Fruit fly (Drosophila melanogaster) ovary, adult (tissue): ENCODE results near the gene CG4935.

ENCODE experiments used
- CG17801 ChIP-seq: fragments of 200-800 bp; optimal IDR thresholded peaks from 2 replicates; lab custom pipeline; 2019; ENCODE audit warnings: missing biosample characterization, mild to moderate bottlenecking, missing genetic modification characterization, moderate library complexity; ENCODE audit not compliant: partially characterized antibody

The CG4935 gene

DNA sequence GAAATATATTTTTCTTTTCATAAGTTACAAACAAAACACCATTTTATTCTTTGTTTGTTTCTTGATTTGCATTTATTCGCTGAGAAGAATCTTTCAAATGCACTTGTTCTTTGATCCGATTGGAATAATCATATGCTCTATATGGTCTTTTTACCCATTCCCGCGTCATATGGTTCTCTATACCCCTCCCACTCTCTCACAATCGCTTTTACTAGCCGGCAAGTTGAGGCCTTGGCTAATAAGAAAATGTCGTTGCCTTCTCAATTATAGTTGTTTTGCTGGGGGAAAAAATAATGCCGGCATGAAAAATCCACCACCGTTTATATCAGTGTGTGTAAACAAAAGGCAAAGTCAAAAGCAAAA is 6.9 kb downstream of the CG4935 start:
- no peak for TF ChIP-seq CG17801 (GFP tag; lab: Kevin White, UChicago)

DNA sequence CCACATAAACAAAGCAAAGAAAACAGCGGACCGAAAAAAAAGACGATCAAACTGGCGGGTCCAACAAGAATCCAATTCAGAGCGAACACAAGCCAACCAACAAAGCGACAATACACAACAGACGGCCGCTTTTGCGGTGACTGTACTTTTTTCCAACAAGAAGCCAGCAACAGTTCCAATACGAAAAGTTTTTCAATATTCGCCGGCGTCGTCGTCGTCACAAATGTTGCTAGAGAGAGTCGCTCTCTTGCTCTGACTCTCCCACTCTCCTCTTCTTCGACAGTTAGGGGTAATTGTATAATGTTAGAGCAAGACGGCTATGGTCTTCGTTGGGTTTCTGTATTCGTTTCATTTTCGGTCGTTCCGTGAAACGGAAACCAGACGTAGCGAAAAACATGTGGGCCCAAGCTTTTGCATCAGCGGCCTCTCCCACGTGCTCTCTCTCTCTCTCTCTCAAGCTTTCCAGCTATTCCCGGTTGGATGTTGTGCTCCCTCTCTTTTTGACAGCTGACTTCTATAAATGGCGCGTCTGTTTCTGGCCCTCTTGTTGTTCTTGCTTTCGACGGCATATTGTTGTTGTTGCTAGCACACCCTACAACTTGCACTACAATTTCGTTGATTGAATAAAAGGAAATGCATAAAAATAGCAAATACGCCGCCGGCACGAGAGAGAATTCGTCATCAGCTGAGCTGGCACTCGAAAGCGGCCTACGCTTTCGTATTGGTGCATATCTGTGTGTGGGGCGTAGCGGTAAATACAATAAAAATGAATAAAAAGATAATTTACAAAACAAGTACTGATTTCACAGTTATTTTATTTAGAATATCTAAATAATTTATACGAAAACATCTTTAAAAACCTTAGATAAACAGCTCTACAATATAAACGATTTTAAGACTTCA is 7.5 kb downstream of the CG4935 start:
- peak; percentile 90 for TF ChIP-seq CG17801 (GFP tag; lab: Kevin White, UChicago)

DNA sequence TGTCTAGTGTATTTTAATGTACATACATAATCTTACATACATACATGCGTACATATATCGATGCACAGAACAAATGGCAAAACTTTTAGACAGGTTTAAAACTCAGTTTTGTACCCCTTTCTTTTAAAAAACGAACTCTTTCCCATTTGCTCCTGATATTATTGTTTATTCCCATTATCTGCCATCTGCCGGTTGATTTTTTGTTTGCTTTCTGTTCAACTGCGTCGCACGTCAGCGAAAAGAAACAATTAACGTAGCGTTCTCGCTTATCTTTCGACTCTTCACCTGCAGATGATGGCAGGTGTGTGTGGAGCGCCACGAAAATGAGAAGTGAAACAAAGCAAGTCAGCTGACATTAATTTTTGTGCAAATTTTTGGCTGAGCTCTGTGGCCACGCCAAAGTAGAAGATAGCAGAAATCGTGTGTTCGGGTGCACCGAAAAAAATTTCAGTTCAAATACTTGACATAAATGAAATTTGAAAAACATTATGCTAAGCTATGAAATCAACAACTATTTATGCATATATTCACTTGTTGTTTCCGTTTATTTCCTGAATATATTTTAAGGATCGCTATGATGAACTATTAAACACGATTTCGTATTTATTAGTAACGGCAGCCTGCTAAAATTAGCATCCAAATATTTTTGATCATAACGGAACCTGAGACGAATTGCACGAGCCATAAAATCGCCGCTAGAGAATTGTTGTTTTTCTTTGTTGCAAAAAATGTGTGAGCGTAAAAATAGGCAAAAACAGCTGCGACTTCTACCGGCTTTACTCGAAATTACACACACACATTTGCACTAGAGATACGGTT is 8.9 kb downstream of the CG4935 start:
- peak; percentile 43 for TF ChIP-seq CG17801 (GFP tag; lab: Kevin White, UChicago)

DNA sequence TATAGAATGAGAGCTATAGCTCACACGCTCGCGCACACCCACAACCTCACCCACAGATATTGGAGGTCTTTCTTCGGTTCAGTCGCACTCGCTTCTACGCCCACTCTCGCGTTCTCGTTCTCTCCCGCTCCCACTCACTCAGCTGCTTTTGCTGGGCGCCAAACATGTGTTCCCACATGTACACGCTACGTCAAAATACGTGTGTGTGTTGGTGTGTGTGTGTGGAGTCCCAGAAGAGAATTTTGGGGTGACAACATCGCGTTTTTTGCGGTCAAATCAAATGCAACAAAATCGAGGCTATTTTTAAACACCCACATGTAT is 9.5 kb downstream of the CG4935 start:
- TF ChIP-seq CG17801 (GFP tag; lab: Kevin White, UChicago): no peak

DNA sequence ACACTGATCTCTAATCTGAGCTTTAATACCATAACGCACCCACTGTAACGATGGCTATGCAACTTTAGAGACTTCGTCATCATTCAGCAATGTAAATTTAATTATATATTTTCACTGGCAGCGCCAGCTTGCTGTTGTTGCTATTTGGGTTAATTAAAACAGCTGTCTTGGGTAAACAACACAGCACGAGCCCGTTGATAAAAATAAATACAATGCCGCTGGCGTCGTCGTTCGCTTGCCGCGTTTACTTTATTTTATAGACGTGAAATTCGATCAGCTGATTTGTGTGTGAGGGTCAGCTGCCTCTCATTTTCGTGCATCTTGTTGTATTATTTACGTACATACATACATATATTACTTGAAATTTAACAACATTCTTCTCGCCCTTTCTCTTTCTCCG is 10.8 kb downstream of the CG4935 start:
- TF ChIP-seq CG17801 (GFP tag; lab: Kevin White, UChicago): no peak

DNA sequence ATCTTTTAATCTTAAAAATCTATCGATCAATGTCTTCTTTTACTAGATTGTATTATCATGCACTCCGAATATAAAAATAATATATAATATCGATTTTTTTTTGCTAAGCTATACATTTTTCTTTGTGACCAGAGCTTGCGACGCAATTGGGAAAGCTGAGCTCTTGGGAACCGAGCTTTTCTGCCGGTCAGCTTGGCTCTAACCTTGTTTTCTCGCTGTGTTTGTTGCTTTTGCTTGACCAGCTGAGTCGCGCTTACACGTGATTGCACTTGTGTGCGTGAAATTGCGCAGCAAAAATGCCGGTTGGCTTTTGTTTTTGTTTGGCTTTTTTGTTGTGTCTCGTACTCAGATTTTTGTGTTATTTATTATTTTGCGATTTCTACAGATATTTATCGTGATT is 11.5 kb downstream of the CG4935 start:
- TF ChIP-seq CG17801 (GFP tag; lab: Kevin White, UChicago): peak; percentile 35

DNA sequence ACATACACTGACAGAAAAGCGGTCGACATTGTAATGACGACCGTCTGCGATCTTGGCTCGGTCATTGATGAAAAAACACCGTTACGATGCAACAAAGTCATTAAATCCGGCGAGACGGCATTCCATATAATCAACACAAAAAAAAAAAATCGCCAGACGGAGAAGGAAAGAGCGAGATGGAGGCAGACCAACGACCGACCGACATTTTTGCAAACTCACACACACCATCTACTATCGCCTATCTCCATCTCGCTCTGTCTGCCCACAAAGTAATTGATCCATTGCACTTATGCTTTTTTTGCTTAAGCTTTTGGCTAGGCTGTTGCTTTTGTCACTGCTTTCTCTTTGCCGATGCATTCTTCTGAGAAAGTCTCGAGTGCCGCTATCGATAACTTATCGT is 12.2 kb downstream of the CG4935 start:
- TF ChIP-seq CG17801 (GFP tag; lab: Kevin White, UChicago): no peak

DNA sequence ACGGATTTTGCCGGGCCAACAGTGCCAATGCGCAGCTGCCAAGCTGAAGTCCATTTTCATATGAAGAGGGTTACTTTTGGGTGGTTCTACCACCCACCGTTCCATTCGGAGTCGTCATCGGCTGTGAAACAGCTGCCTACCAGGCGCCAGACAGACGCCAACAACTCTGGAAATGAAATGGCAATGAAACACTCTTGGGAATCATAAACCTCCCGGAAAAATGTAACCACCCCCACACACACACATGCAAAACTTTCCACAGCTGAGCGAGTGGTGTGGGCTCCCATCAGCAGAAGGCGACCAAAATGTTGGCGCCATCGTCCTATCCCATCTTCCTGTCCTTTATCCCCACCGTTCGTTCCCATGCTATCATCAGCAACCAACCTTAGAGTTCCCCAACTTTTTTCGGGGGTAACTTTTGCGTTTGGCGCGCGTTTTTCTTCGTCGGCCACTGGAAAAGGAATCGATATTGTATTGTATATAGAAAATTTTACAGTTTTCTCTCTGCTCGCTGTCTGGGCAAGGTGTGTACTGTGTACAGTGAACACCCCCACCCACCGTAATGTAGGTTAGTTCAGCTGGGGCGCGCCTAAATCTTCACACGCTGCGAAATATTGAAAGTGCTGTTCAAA is 13.4 kb downstream of the CG4935 start:
- no peak for TF ChIP-seq CG17801 (GFP tag; lab: Kevin White, UChicago)

DNA sequence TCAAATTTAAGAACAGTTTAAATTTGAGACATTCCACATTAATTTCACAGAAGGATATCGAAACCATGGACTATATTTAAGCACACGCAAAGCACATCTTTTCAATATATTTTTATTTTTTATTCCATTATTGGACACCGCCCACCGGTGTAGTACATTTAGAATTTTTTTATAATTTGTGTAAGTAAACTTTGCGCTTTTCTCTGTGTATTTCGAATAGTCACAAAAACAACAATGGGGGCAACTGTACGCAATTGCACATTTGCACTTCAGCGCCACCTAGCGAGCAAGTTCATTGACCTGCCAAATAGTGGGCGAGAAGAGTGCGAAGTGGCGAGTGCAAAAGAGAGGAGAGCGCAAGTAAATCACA is 13.9 kb downstream of the CG4935 start:
- TF ChIP-seq CG17801 (GFP tag; lab: Kevin White, UChicago): no peak

DNA sequence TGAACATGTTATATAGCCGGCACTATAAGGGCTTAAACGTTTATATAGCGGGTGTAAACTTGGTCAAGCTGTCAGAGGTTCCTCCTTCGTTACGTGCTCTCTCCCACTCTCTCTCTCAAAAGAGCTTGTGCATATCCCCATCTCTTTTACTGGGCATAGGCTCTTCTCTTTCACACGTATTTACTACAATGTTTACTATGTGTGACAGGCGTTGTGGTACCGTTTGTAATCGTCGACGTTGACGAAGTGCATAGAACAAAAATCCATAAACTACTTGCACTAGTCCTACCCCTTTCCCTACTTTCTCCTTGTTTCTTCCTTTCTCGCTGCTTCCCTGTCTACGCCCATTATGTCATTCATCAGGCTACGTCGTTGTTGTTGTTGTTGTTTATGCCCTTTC is 14.9 kb downstream of the CG4935 start:
- no peak for TF ChIP-seq CG17801 (GFP tag; lab: Kevin White, UChicago)

DNA sequence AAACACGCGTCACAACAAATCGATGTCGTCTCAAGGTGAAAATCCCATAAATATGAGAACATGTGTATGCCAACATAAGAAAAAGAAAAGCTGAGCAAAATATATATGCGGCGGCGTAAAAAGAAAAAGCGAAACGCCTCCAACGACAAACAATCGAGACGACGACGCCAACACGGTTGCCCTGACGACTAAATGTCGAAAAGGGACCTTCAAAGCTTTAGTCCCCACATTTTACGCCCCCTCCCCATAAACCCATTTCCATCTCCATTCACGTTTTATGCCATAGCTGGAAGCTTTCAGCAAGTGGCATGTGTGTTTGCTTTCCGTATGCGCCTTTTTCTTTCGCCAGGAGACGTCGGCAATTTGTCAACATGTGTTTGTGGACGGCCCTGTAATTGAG is 16.0 kb downstream of the CG4935 start:
- TF ChIP-seq CG17801 (GFP tag; lab: Kevin White, UChicago): no peak

DNA sequence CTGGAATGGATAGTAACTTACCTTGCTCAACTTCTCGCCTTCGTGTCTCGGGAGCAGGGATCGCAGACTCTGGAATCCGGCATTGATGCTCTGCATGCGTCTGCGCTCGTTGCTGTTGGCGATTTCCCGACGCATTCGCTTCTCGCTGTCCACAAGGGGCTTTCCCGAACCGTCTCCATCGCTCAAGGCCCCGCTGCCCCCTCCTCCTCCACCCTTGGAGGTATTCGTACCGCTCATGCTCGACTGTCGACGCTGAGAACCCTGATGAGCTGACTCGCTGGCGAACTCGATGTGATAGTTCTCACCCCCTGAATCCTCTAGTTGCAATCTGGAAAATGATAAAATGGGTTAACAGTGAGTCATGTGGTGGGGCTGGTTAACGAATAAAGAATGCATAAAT is 16.9 kb downstream of the CG4935 start:
- TF ChIP-seq CG17801 (GFP tag; lab: Kevin White, UChicago): no peak

DNA sequence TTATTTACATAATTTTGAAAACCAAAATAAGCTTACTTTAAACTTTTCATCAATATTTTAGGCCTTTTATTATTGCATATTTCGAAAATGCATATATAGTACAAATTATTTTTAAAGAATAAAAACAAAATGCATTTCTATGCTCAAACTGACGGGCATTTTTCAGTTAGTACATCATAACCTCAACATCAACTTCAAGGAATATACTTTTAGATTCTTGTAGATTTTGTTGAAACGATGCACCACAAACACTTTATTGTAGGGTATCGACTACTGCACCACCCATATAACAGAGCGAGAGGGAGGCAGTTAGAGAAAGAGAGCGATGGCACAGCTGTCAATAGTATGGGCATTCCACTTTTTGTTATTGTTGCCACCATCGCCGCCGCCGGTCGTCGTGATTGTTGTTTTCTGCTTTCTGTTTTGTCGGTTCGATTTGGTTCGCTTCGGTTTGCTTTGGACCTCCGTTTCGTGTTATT is 17.9 kb downstream of the CG4935 start:
- TF ChIP-seq CG17801 (GFP tag; lab: Kevin White, UChicago): peak; percentile 81

DNA sequence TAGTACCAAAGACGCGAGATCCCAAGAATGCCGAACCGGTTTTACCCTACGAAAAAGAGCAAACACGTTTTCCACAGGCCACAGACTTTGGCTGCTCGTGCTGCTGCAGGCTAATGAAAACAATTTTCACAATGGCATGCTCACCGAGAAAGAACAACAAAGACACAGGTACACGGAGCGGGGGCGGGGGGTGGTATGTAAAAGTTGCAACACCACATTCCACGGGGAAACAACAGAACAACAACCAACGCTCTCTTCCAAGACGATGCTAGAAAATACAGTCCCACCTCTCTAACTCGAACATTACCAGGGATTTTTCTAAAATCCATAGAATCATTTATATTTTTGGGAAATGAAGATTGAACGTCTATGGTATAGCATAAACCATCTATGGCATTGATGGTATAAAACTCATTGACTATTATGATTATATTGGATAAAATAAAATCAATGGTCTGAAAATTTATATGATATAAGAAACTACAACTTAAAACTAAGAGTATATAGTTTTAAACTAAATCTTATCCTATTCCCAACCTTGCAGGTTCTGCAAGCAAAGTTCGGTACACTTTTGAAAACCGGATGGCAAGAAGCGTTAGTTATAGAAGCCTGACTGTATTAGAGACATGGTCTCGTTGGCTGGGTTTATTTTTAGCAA is 19.6 kb downstream of the CG4935 start:
- no peak for TF ChIP-seq CG17801 (GFP tag; lab: Kevin White, UChicago)

DNA sequence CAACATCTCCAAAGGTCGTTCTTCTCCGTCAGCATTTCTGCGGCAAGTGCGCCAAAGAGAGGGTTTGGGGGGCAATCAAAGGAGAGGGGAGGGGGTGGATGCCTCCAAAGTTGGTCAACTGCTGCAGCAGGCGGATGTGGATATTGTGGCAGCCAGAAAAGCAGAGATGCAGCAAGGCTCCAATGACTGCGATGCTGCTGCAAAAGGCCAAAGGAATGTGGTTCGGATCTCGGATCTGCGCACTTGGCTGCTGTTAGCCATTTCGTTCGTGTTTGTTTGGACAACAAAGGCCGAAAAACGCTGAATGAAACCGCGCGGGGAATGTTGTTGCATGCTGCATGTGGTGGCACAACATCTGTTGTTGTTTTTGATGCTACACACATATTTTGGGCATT is 20.1 kb downstream of the CG4935 start:
- no peak for TF ChIP-seq CG17801 (GFP tag; lab: Kevin White, UChicago)
